Worm (Caenorhabditis elegans): ENCODE measurements around the gene C24H12.1.

DNA sequence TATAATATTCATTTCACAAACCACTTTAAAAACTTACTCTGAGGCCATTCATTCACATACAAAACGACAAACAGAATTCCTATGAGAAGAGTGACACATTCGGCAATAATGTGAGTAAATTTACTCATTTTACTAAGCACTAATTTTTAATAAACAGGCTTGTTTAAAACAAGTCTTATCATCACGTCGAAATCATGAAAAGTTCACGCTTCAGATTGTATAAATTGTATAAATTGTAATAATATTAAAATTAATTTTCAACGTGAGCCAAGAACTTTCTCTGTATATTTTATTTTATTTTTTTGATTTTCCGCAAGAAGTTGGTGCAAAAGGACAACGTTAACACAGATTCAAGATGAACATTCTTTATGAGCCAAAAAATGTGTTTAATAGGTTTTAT is 22.4 kb upstream of the C24H12.1 start, which contains the start of gene C24H12.6:
- no peak for TF ChIP-seq him-1 (tag; optimal IDR thresholded peaks at IDR 0.05)
- no peak for TF ChIP-seq dao-5 (tag; optimal IDR thresholded peaks at IDR 0.05)
- TF ChIP-seq W03F9.2 (tag; optimal IDR thresholded peaks at IDR 0.05): no peak

All from whole organism, L4/young adult.